Worm (Caenorhabditis elegans): Measurements from ENCODE around the gene ugt-55.

- no peak for TF ChIP-seq aly-2 (tag; optimal IDR thresholded peaks at IDR 0.05)
- TF ChIP-seq jun-1 (tag; optimal IDR thresholded peaks at IDR 0.05), result no peak
- no peak for TF ChIP-seq C04F5.9 (tag; optimal IDR thresholded peaks at IDR 0.05)
- TF ChIP-seq mab-9 (GFP tag; IDR thresholded peaks at IDR 0.05), result no peak
- TF ChIP-seq fkh-4 (tag; optimal IDR thresholded peaks at IDR 0.05; ENCODE audit: borderline replicate concordance), result no peak
These were observed 11.3 kb upstream of the ugt-55 start, which contains the start of the genes T04H1.13, slfl-5 and rad-50 for ce11 chrV:12244980-12245742.
